Fruit fly (Drosophila melanogaster) whole organism, embryonic: Measurements from ENCODE around the gene Patr-1.

Experiments used
- CG10147 ChIP-seq: fragments of 200-800 bp; sonication (Bioruptor generic); optimal IDR thresholded peaks from 2 replicates; lab custom pipeline; 2019; ENCODE audit warnings: missing biosample characterization, mild to moderate bottlenecking, missing genetic modification characterization, moderate library complexity
- CG11247 ChIP-seq: fragments of 200-800 bp; sonication (Bioruptor generic); IDR thresholded peaks from 2 replicates; pipeline ENCODE4 v1.3.6; 2022; ENCODE audit warnings: missing biosample characterization, missing genetic modification characterization
- CG11504 ChIP-seq: fragments of 200-800 bp; sonication (Bioruptor generic); optimal IDR thresholded peaks from 3 replicates; lab custom pipeline; 2019; ENCODE audit warnings: missing biosample characterization, mild to moderate bottlenecking, missing genetic modification characterization, moderate library complexity
- CG11560 ChIP-seq: fragments of 200-800 bp; sonication (Bioruptor generic); IDR thresholded peaks from 3 replicates; pipeline ENCODE4 v1.3.6; 2022; ENCODE audit warnings: missing biosample characterization, missing genetic modification characterization
- CG11696 ChIP-seq: fragments of 200-800 bp; sonication (Bioruptor generic); IDR thresholded peaks from 2 replicates; pipeline ENCODE4 v1.3.6; 2022; ENCODE audit warnings: missing biosample characterization, missing genetic modification characterization
- CG12071 ChIP-seq: fragments of 200-800 bp; sonication (Bioruptor generic); optimal IDR thresholded peaks from 3 replicates; lab custom pipeline; 2018; ENCODE audit warnings: missing biosample characterization, mild to moderate bottlenecking, missing genetic modification characterization
- CG12236 ChIP-seq: fragments of 200-800 bp; sonication (Bioruptor generic); optimal IDR thresholded peaks from 2 replicates; lab custom pipeline; 2016; ENCODE audit warnings: missing biosample characterization, missing genetic modification characterization
- CG1233 ChIP-seq: fragments of 200-800 bp; sonication (Bioruptor generic); optimal IDR thresholded peaks from 4 replicates; lab custom pipeline; 2018; ENCODE audit warnings: missing biosample characterization, mild to moderate bottlenecking, missing genetic modification characterization
- CG2116 ChIP-seq: fragments of 200-800 bp; sonication (Bioruptor generic); optimal IDR thresholded peaks from 3 replicates; lab custom pipeline; 2018; ENCODE audit warnings: missing biosample characterization, mild to moderate bottlenecking, missing genetic modification characterization
- CG30020 ChIP-seq: fragments of 200-800 bp; optimal IDR thresholded peaks from 2 replicates; lab custom pipeline; 2019; ENCODE audit warnings: missing biosample characterization, mild to moderate bottlenecking, missing genetic modification characterization, moderate library complexity
- CG32532 ChIP-seq: fragments of 200-800 bp; sonication (Bioruptor generic); IDR thresholded peaks from 2 replicates; pipeline ENCODE4 v1.3.6; 2022; ENCODE audit warnings: missing biosample characterization, missing genetic modification characterization
- CG3726 ChIP-seq: fragments of 200-800 bp; sonication (Bioruptor generic); IDR thresholded peaks from 3 replicates; pipeline ENCODE4, ENCODE4 v1.3.6; 2022; ENCODE audit warnings: missing biosample characterization, missing genetic modification characterization
- CG4360 ChIP-seq: fragments of 200-800 bp; sonication (Bioruptor generic); IDR thresholded peaks from 2 replicates; pipeline ENCODE4 v1.3.6; 2022; ENCODE audit warnings: missing biosample characterization, missing genetic modification characterization
- CG4617 ChIP-seq: fragments of 200-800 bp; sonication (Bioruptor generic); optimal IDR thresholded peaks from 3 replicates; lab custom pipeline; 2016; ENCODE audit warnings: missing biosample characterization, missing genetic modification characterization, borderline replicate concordance
- CG7372 ChIP-seq: fragments of 200-800 bp; sonication (Bioruptor generic); IDR thresholded peaks from 2 replicates; pipeline ENCODE4 v1.3.6; 2022; ENCODE audit warnings: missing biosample characterization, missing genetic modification characterization
- CG7556 ChIP-seq: fragments of 200-800 bp; sonication (Bioruptor generic); optimal IDR thresholded peaks from 2 replicates; lab custom pipeline; 2017; ENCODE audit warnings: missing biosample characterization, mild to moderate bottlenecking, missing genetic modification characterization
- CG8281 ChIP-seq: fragments of 200-800 bp; sonication (Bioruptor generic); optimal IDR thresholded peaks from 2 replicates; lab custom pipeline; 2018; ENCODE audit warnings: missing biosample characterization, mild to moderate bottlenecking, missing genetic modification characterization, moderate library complexity
- CG8924 ChIP-seq: fragments of 200-800 bp; optimal IDR thresholded peaks from 3 replicates; lab custom pipeline; 2019; ENCODE audit warnings: missing biosample characterization, mild to moderate bottlenecking, missing genetic modification characterization, moderate library complexity
- Dll ChIP-seq: fragments of 200-800 bp; sonication (Bioruptor generic); IDR thresholded peaks from 4 replicates; pipeline ENCODE4 v1.3.6; 2022; ENCODE audit warnings: missing biosample characterization, missing genetic modification characterization; ENCODE audit not compliant: partially characterized antibody
- E2f1 ChIP-seq: fragments of 200-800 bp; sonication (Bioruptor generic); IDR thresholded peaks from 2 replicates; pipeline ENCODE4 v1.3.6; 2022; ENCODE audit warnings: missing biosample characterization, missing genetic modification characterization
- Ets65A ChIP-seq: fragments of 200-800 bp; sonication (Bioruptor generic); peaks from one replicate; lab custom pipeline; 2016; ENCODE audit warnings: missing biosample characterization, missing genetic modification characterization
- Fer3 ChIP-seq: fragments of 200-800 bp; sonication (Bioruptor generic); optimal IDR thresholded peaks from 2 replicates; lab custom pipeline; 2018; ENCODE audit warnings: missing biosample characterization, mild to moderate bottlenecking, missing genetic modification characterization, moderate library complexity
- Hey ChIP-seq: fragments of 200-800 bp; sonication (Bioruptor generic); optimal IDR thresholded peaks from 3 replicates; lab custom pipeline; 2018; ENCODE audit warnings: missing biosample characterization, mild to moderate bottlenecking, missing genetic modification characterization
- Max ChIP-seq: fragments of 200-800 bp; sonication (Bioruptor generic); optimal IDR thresholded peaks from 2 replicates; lab custom pipeline; 2016; ENCODE audit warnings: missing biosample characterization, mild to moderate bottlenecking, missing genetic modification characterization
- Oli ChIP-seq: fragments of 200-800 bp; sonication (Bioruptor generic); optimal IDR thresholded peaks from 2 replicates; lab custom pipeline; 2018; ENCODE audit warnings: missing biosample characterization, mild to moderate bottlenecking, missing genetic modification characterization, moderate library complexity
- PHDP ChIP-seq: fragments of 200-800 bp; sonication (Bioruptor generic); optimal IDR thresholded peaks from 3 replicates; lab custom pipeline; 2018; ENCODE audit warnings: missing biosample characterization, mild to moderate bottlenecking, missing genetic modification characterization, moderate library complexity
- Scr ChIP-seq: fragments of 200-800 bp; sonication (Bioruptor generic); IDR thresholded peaks from 2 replicates; pipeline ENCODE4 v1.3.6; 2022; ENCODE audit warnings: missing biosample characterization, missing genetic modification characterization; ENCODE audit not compliant: partially characterized antibody
- ara ChIP-seq: fragments of 200-800 bp; sonication (Bioruptor generic); IDR thresholded peaks from 2 replicates; pipeline ENCODE4 v1.3.6; 2022; ENCODE audit warnings: missing biosample characterization, missing genetic modification characterization
- cato ChIP-seq: fragments of 200-800 bp; sonication (Bioruptor generic); optimal IDR thresholded peaks from 2 replicates; lab custom pipeline; 2016; ENCODE audit warnings: missing biosample characterization, missing genetic modification characterization, borderline replicate concordance
- dan ChIP-seq: fragments of 200-800 bp; sonication (Bioruptor generic); IDR thresholded peaks from 2 replicates; pipeline ENCODE4 v1.3.6; 2022; ENCODE audit warnings: missing biosample characterization, missing genetic modification characterization
- ems ChIP-seq: fragments of 200-800 bp; sonication (Bioruptor generic); optimal IDR thresholded peaks from 3 replicates; lab custom pipeline; 2016; ENCODE audit warnings: missing biosample characterization, missing genetic modification characterization
- exex ChIP-seq: fragments of 200-800 bp; sonication (Bioruptor generic); optimal IDR thresholded peaks from 4 replicates; lab custom pipeline; 2018; ENCODE audit warnings: missing biosample characterization, mild to moderate bottlenecking, missing genetic modification characterization, moderate library complexity
- fd96Cb ChIP-seq: fragments of 200-800 bp; sonication (Bioruptor generic); optimal IDR thresholded peaks from 2 replicates; lab custom pipeline; 2018; ENCODE audit warnings: missing biosample characterization, mild to moderate bottlenecking, missing genetic modification characterization, moderate library complexity
- gfzf ChIP-seq: fragments of 200-800 bp; sonication (Bioruptor generic); optimal IDR thresholded peaks from 2 replicates; lab custom pipeline; 2016; ENCODE audit warnings: missing biosample characterization, mild to moderate bottlenecking, missing genetic modification characterization, moderate library complexity
- h ChIP-seq: fragments of >200 bp; optimal IDR thresholded peaks from 2 replicates; lab custom pipeline; 2017
- hth ChIP-seq: fragments of >200 bp; optimal IDR thresholded peaks from 2 replicates; lab custom pipeline; 2017; ENCODE audit warnings: inconsistent platforms
- kah ChIP-seq: fragments of 200-800 bp; sonication (Bioruptor generic); optimal IDR thresholded peaks from 2 replicates; lab custom pipeline; 2018; ENCODE audit warnings: missing biosample characterization, mild to moderate bottlenecking, missing genetic modification characterization
- ken ChIP-seq: fragments of 200-800 bp; sonication (Bioruptor generic); IDR thresholded peaks from 3 replicates; pipeline ENCODE4 v1.3.6; 2022; ENCODE audit warnings: missing biosample characterization, missing genetic modification characterization
- maf-S ChIP-seq: fragments of 200-800 bp; sonication (Bioruptor generic); optimal IDR thresholded peaks from 2 replicates; lab custom pipeline; 2016; ENCODE audit warnings: missing biosample characterization, missing genetic modification characterization
- nom ChIP-seq: fragments of 200-800 bp; sonication (Bioruptor generic); optimal IDR thresholded peaks from 2 replicates; lab custom pipeline; 2017; ENCODE audit warnings: missing biosample characterization, missing genetic modification characterization, mild to moderate bottlenecking, moderate library complexity, missing genetic modification reagents
- phol ChIP-seq: fragments of 200-800 bp; sonication (Bioruptor generic); optimal IDR thresholded peaks from 3 replicates; lab custom pipeline; 2018; ENCODE audit warnings: missing biosample characterization, mild to moderate bottlenecking, missing genetic modification characterization, moderate library complexity
- ranshi ChIP-seq: fragments of 200-800 bp; sonication (Bioruptor generic); IDR thresholded peaks from 2 replicates; pipeline ENCODE4 v1.3.6; 2022; ENCODE audit warnings: missing biosample characterization, missing genetic modification characterization
- rib ChIP-seq: fragments of 200-800 bp; sonication (Bioruptor generic); IDR thresholded peaks from 2 replicates; pipeline ENCODE4 v1.3.6; 2022; ENCODE audit warnings: missing biosample characterization, missing genetic modification characterization
- sna ChIP-seq: fragments of 200-800 bp; sonication (Bioruptor generic); IDR thresholded peaks from 2 replicates; pipeline ENCODE4 v1.3.6; 2022; ENCODE audit warnings: missing biosample characterization, missing genetic modification characterization; ENCODE audit not compliant: partially characterized antibody
- sug ChIP-seq: fragments of 200-800 bp; optimal IDR thresholded peaks from 2 replicates; lab custom pipeline; 2019; ENCODE audit warnings: missing biosample characterization, mild to moderate bottlenecking, missing genetic modification characterization, moderate library complexity
- trem ChIP-seq: fragments of 200-800 bp; optimal IDR thresholded peaks from 3 replicates; lab custom pipeline; 2019; ENCODE audit warnings: missing biosample characterization, mild to moderate bottlenecking, missing genetic modification characterization, moderate library complexity
- wdn ChIP-seq: fragments of 200-800 bp; sonication (Bioruptor generic); IDR thresholded peaks from 2 replicates; pipeline ENCODE4 v1.3.6; 2022; ENCODE audit warnings: missing biosample characterization, missing genetic modification characterization
- wek ChIP-seq: fragments of 200-800 bp; sonication (Bioruptor generic); optimal IDR thresholded peaks from 3 replicates; lab custom pipeline; 2018; ENCODE audit warnings: missing biosample characterization, mild to moderate bottlenecking, missing genetic modification characterization, moderate library complexity
- wor ChIP-seq: fragments of 200-800 bp; sonication (Bioruptor generic); IDR thresholded peaks from 2 replicates; pipeline ENCODE4 v1.3.6; 2022; ENCODE audit warnings: missing biosample characterization, missing genetic modification characterization
- zfh2 ChIP-seq: fragments of 200-800 bp; sonication (Bioruptor generic); optimal IDR thresholded peaks from 2 replicates; lab custom pipeline; 2016; ENCODE audit warnings: missing biosample characterization, missing genetic modification characterization

Gene Patr-1

DNA sequence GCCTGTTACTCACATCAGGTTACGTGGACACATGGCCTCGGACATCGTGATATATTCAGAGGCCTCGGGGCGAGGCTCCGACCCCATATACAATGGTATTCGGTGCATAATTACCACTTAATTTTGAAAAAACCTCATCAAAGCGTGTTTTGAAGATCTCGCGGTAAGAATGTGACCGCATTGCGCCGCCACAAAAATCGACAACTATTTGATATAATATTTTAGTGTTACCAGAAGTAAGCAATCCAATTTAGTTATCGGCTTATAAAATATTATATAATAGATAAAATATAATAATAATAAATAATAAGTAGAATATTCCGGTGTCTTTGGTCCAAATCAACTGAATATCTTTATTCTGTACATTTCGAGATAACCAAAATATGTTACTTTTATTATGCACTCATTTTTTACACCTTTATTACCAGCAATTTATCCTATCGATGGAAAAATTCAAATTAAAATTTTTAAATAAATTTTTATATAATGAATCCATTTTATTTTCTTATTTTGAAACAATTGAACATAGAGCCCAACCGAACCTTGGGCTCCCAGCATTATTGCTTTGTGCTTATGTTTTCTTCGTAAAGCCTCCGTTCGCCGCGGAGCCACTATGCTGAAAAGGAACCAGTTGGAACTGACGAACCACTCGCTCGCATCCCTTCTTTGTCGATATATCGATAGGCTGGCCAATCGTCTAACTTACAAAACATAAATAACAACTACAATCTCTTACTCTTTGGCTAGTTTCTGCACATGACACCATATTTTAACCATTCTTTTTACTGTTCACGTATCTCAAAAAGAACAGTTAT, 3.2 kb upstream of the Patr-1 start, which contains the start of the genes CG18213 and Trm7-32 (continued):
- peak; percentile 59 for TF ChIP-seq CG2116 (GFP tag; lab: Kevin White, UChicago)
- TF ChIP-seq Ets65A (GFP tag; lab: Kevin White, UChicago) = no peak
- no peak for TF ChIP-seq phol (tag; lab: Kevin White, UChicago)
- no peak for TF ChIP-seq CG32532 (GFP tag; lab: Robert Waterston, UW)
- no peak for TF ChIP-seq CG7556
- no peak for TF ChIP-seq maf-S (GFP tag; lab: Kevin White, UChicago)
- no peak for TF ChIP-seq ara (GFP tag; lab: Robert Waterston, UW)
- TF ChIP-seq zfh2 (GFP tag; lab: Kevin White, UChicago) = peak; percentile 33
- TF ChIP-seq wor (GFP tag; lab: Robert Waterston, UW) = no peak
- TF ChIP-seq CG11696 = no peak
- no peak for TF ChIP-seq E2f1 (GFP tag; lab: Robert Waterston, UW)
- no peak for TF ChIP-seq CG8924 (tag; lab: Kevin White, UChicago)
- no peak for TF ChIP-seq CG11247 (GFP tag; lab: Robert Waterston, UW)
- TF ChIP-seq Hey (tag; lab: Kevin White, UChicago) = no peak
- TF ChIP-seq exex (tag; lab: Kevin White, UChicago) = no peak
- peak; percentile 10; the same call in 1 of the 2 replicates for TF ChIP-seq CG7372
- no peak for TF ChIP-seq rib (GFP tag; lab: Robert Waterston, UW)
- no peak for TF ChIP-seq Oli (tag; lab: Kevin White, UChicago)
- TF ChIP-seq sna (GFP tag; lab: Robert Waterston, UW) = peak; percentile 80
- TF ChIP-seq CG11504 (tag; lab: Kevin White, UChicago) = no peak
- no peak for TF ChIP-seq CG12071 (GFP tag; lab: Kevin White, UChicago)
- TF ChIP-seq CG30020 (tag; lab: Kevin White, UChicago) = no peak
- no peak for TF ChIP-seq wek (GFP tag; lab: Kevin White, UChicago)
- TF ChIP-seq dan (GFP tag; lab: Robert Waterston, UW) = no peak
- TF ChIP-seq gfzf (GFP tag; lab: Kevin White, UChicago) = peak; percentile 62
- no peak for TF ChIP-seq CG11560 (tag; lab: Robert Waterston, UW)
- TF ChIP-seq sug (tag; lab: Kevin White, UChicago) = no peak
- no peak for TF ChIP-seq nom (GFP tag; lab: Kevin White, UChicago)
- no peak for TF ChIP-seq PHDP (tag; lab: Kevin White, UChicago)
- peak; percentile 12 for TF ChIP-seq ems
- peak; percentile 87 for TF ChIP-seq Scr
- TF ChIP-seq CG12236 (GFP tag; lab: Kevin White, UChicago) = no peak
- no peak for TF ChIP-seq CG10147 (GFP tag; lab: Kevin White, UChicago)
- no peak for TF ChIP-seq CG3726 (GFP tag; lab: Robert Waterston, UW)
- TF ChIP-seq hth (lab: Kevin White, UChicago) = no peak
- TF ChIP-seq kah = no peak
- no peak for TF ChIP-seq CG4360
- TF ChIP-seq fd96Cb (tag; lab: Kevin White, UChicago) = no peak
- TF ChIP-seq Fer3 (tag; lab: Kevin White, UChicago) = no peak
- TF ChIP-seq Dll = peak; percentile 83
- peak; percentile 66 for TF ChIP-seq trem (tag; lab: Kevin White, UChicago)
- TF ChIP-seq cato (GFP tag; lab: Kevin White, UChicago) = no peak
- 0 out of 2 replicates have a peak, but pooled peaks have one; percentile 10 for TF ChIP-seq ranshi (GFP tag; lab: Robert Waterston, UW)
- no peak for TF ChIP-seq CG4617 (GFP tag; lab: Kevin White, UChicago)
- TF ChIP-seq CG1233 (GFP tag; lab: Kevin White, UChicago) = no peak
- TF ChIP-seq ken (GFP tag; lab: Robert Waterston, UW) = no peak
- TF ChIP-seq CG8281 (tag; lab: Kevin White, UChicago) = no peak
- TF ChIP-seq wdn (GFP tag; lab: Robert Waterston, UW) = no peak
- TF ChIP-seq Max = no peak
- TF ChIP-seq h (lab: Kevin White, UChicago) = no peak
